Worm (Caenorhabditis elegans) whole organism, midembryonic: ENCODE data around the gene nhr-51.

Experiments
- T22C8.4 ChIP-seq: fragments of 200-800 bp; sonication (Bioruptor generic); IDR thresholded peaks from 2 replicates; pipeline ENCODE4 v1.3.6; 2022; ENCODE audit warnings: missing genetic modification characterization, missing compliant biosample characterization
- cog-1 ChIP-seq: sonication (generic microtip); optimal IDR thresholded peaks from 2 replicates; lab custom pipeline; 2016; ENCODE audit warnings: missing genetic modification characterization, missing compliant biosample characterization
- flt-1 ChIP-seq: fragments of 200-800 bp; sonication (Bioruptor generic); IDR thresholded peaks from 2 replicates; pipeline ENCODE4 v1.3.6; 2022; ENCODE audit warnings: missing genetic modification characterization, missing compliant biosample characterization
- klf-2 ChIP-seq: fragments of 200-800 bp; sonication (Bioruptor generic); conservative IDR thresholded peaks from 2 replicates; pipeline ENCODE4 v1.3.6; 2022; ENCODE audit warnings: missing genetic modification reagents, missing genetic modification characterization, missing compliant biosample characterization
- med-1 ChIP-seq: sonication (generic microtip); optimal IDR thresholded peaks from 2 replicates; lab custom pipeline; 2017; ENCODE audit warnings: missing genetic modification characterization, mild to moderate bottlenecking, missing compliant biosample characterization, antibody characterized with exemption, missing genetic modification reagents; ENCODE audit not compliant: insufficient read depth
- ref-1 ChIP-seq: fragments of 200-800 bp; sonication (Bioruptor generic); conservative IDR thresholded peaks from 2 replicates; pipeline ENCODE4 v1.3.6; 2022; ENCODE audit warnings: missing genetic modification reagents, missing genetic modification characterization, missing compliant biosample characterization
- tab-1 ChIP-seq: fragments of 200-800 bp; sonication (Bioruptor generic); IDR thresholded peaks from 2 replicates; pipeline ENCODE4 v1.3.6; 2022; ENCODE audit warnings: missing genetic modification characterization, missing compliant biosample characterization
- ztf-23 ChIP-seq: fragments of 200-800 bp; sonication (Bioruptor generic); IDR thresholded peaks from 2 replicates; pipeline ENCODE4 v1.3.6; 2022; ENCODE audit warnings: missing genetic modification reagents, missing genetic modification characterization, missing compliant biosample characterization
- ztf-29 ChIP-seq: fragments of 200-800 bp; sonication (Bioruptor generic); IDR thresholded peaks from 2 replicates; pipeline ENCODE4 v1.3.6; 2022; ENCODE audit warnings: missing genetic modification reagents, missing genetic modification characterization, missing compliant biosample characterization

The nhr-51 gene

ce11 chrV:15710401-15710800, 36.6 kb downstream of the nhr-51 start, which contains the start of gene Y6E2A.1:
Y6E2A.1 (minus strand) TSS chrV:15710501.
- TF ChIP-seq T22C8.4: no peak
- no peak for TF ChIP-seq med-1 (GFP tag; lab: Kevin White, UChicago)
- TF ChIP-seq klf-2 (GFP tag; lab: Robert Waterston, UW): no peak
- TF ChIP-seq ref-1 (GFP tag; lab: Robert Waterston, UW): no peak
- no peak for TF ChIP-seq ztf-29 (GFP tag; lab: Robert Waterston, UW)
- no peak for TF ChIP-seq tab-1
- no peak for TF ChIP-seq ztf-23 (GFP tag; lab: Robert Waterston, UW)
- no peak for TF ChIP-seq flt-1 (GFP tag; lab: Robert Waterston, UW)
- TF ChIP-seq cog-1: no peak

- TF ChIP-seq ztf-29 (GFP tag; lab: Robert Waterston, UW) (no peak), flt-1 (GFP tag; lab: Robert Waterston, UW) (no peak), klf-2 (GFP tag; lab: Robert Waterston, UW) (no peak), T22C8.4 (no peak), med-1 (GFP tag; lab: Kevin White, UChicago) (no peak)
Measured at ce11 chrV:15711898-15712297, 38.1 kb downstream of the nhr-51 start, which contains the start of gene str-101. str-101 (minus strand) TSS chrV:15711998.

ce11 chrV:15712385-15712784, 38.6 kb downstream of the nhr-51 start:
- TF ChIP-seq flt-1 (GFP tag; lab: Robert Waterston, UW) (no peak), cog-1 (no peak), ztf-29 (GFP tag; lab: Robert Waterston, UW) (no peak), ref-1 (GFP tag; lab: Robert Waterston, UW) (no peak), klf-2 (GFP tag; lab: Robert Waterston, UW) (no peak), T22C8.4 (no peak), med-1 (GFP tag; lab: Kevin White, UChicago) (no peak), ztf-23 (GFP tag; lab: Robert Waterston, UW) (no peak)

ce11 chrV:15715636-15716035, 41.8 kb downstream of the nhr-51 start:
- TF ChIP-seq tab-1 (no peak), cog-1 (no peak), ref-1 (GFP tag; lab: Robert Waterston, UW) (no peak), ztf-23 (GFP tag; lab: Robert Waterston, UW) (no peak), ztf-29 (GFP tag; lab: Robert Waterston, UW) (no peak)

- TF ChIP-seq flt-1 (GFP tag; lab: Robert Waterston, UW): no peak
- TF ChIP-seq ztf-29 (GFP tag; lab: Robert Waterston, UW): no peak
Measured at ce11 chrV:15716679-15717078, 42.9 kb downstream of the nhr-51 start, which contains the start of gene Y6E2A.4. Y6E2A.4 (minus strand) TSS chrV:15716779.

- TF ChIP-seq flt-1 (GFP tag; lab: Robert Waterston, UW): no peak
- no peak for TF ChIP-seq med-1 (GFP tag; lab: Kevin White, UChicago)
- TF ChIP-seq ztf-29 (GFP tag; lab: Robert Waterston, UW): no peak
- no peak for TF ChIP-seq tab-1
- no peak for TF ChIP-seq T22C8.4
- no peak for TF ChIP-seq ref-1 (GFP tag; lab: Robert Waterston, UW)
- no peak for TF ChIP-seq klf-2 (GFP tag; lab: Robert Waterston, UW)
- TF ChIP-seq ztf-23 (GFP tag; lab: Robert Waterston, UW): no peak
- TF ChIP-seq cog-1: no peak
Measured at ce11 chrV:15718562-15718961, 44.8 kb downstream of the nhr-51 start, which contains the start of gene Y6E2A.5. Y6E2A.5 (minus strand) TSS chrV:15718662.

ce11 chrV:15719570-15719969, 45.8 kb downstream of the nhr-51 start, which contains the start of gene Y6E2A.7:
Y6E2A.7 (plus strand) TSS chrV:15719870.
- TF ChIP-seq ztf-23 (GFP tag; lab: Robert Waterston, UW) (no peak), cog-1 (no peak), T22C8.4 (no peak), klf-2 (GFP tag; lab: Robert Waterston, UW) (no peak), med-1 (GFP tag; lab: Kevin White, UChicago) (no peak)

ce11 chrV:15721431-15721830, 47.6 kb downstream of the nhr-51 start:
- TF ChIP-seq tab-1 (no peak), klf-2 (GFP tag; lab: Robert Waterston, UW) (no peak), ztf-23 (GFP tag; lab: Robert Waterston, UW) (no peak), ref-1 (GFP tag; lab: Robert Waterston, UW) (no peak), ztf-29 (GFP tag; lab: Robert Waterston, UW) (no peak), flt-1 (GFP tag; lab: Robert Waterston, UW) (no peak), cog-1 (no peak), med-1 (GFP tag; lab: Kevin White, UChicago) (no peak), T22C8.4 (no peak)

ce11 chrV:15721888-15722287, 48.1 kb downstream of the nhr-51 start, which contains the start of gene srh-140:
srh-140 (plus strand) TSS chrV:15722188.
- TF ChIP-seq T22C8.4: no peak
- TF ChIP-seq ztf-29 (GFP tag; lab: Robert Waterston, UW): no peak
- no peak for TF ChIP-seq klf-2 (GFP tag; lab: Robert Waterston, UW)
- TF ChIP-seq ref-1 (GFP tag; lab: Robert Waterston, UW): no peak
- TF ChIP-seq med-1 (GFP tag; lab: Kevin White, UChicago): no peak
- no peak for TF ChIP-seq cog-1
